Fruit fly (Drosophila melanogaster) whole organism, adult: ENCODE results near the gene CG46335.

Experiments
- CG11617 ChIP-seq: fragments of 200-800 bp; sonication (Bioruptor generic); optimal IDR thresholded peaks from 2 replicates; lab custom pipeline; 2017; ENCODE audit warnings: mild to moderate bottlenecking, missing biosample characterization, missing genetic modification reagents, missing genetic modification characterization
- CG12768 ChIP-seq: fragments of 200-800 bp; sonication (Bioruptor generic); optimal IDR thresholded peaks from 2 replicates; lab custom pipeline; 2017; ENCODE audit warnings: missing biosample characterization, missing genetic modification characterization, mild to moderate bottlenecking, moderate library complexity, missing genetic modification reagents
- CG14711 ChIP-seq: fragments of 200-800 bp; sonication (Bioruptor generic); optimal IDR thresholded peaks from 2 replicates; lab custom pipeline; 2018; ENCODE audit warnings: missing biosample characterization, mild to moderate bottlenecking, missing genetic modification characterization, moderate library complexity
- CG1620 ChIP-seq: fragments of 200-800 bp; sonication (Bioruptor generic); optimal IDR thresholded peaks from 2 replicates; lab custom pipeline; 2016; ENCODE audit warnings: missing biosample characterization, missing genetic modification characterization
- CG33017 ChIP-seq: fragments of 200-800 bp; sonication (Bioruptor generic); optimal IDR thresholded peaks from 2 replicates; lab custom pipeline; 2018; ENCODE audit warnings: missing biosample characterization, mild to moderate bottlenecking, missing genetic modification characterization, moderate library complexity
- CG5204 ChIP-seq: fragments of 200-800 bp; sonication (Bioruptor generic); optimal IDR thresholded peaks from 2 replicates; lab custom pipeline; 2016; ENCODE audit warnings: missing biosample characterization, missing genetic modification characterization
- CG7045 ChIP-seq: fragments of 200-800 bp; sonication (Bioruptor generic); optimal IDR thresholded peaks from 2 replicates; lab custom pipeline; 2017; ENCODE audit warnings: missing biosample characterization, mild to moderate bottlenecking, missing genetic modification characterization
- CG7101 ChIP-seq: fragments of 200-800 bp; sonication (Bioruptor generic); optimal IDR thresholded peaks from 2 replicates; lab custom pipeline; 2018; ENCODE audit warnings: missing biosample characterization, mild to moderate bottlenecking, missing genetic modification characterization, moderate library complexity
- Clk ChIP-seq: fragments of 200-800 bp; sonication (Bioruptor generic); optimal IDR thresholded peaks from 2 replicates; lab custom pipeline; 2017; ENCODE audit warnings: missing biosample characterization, missing genetic modification characterization
- Crg-1 ChIP-seq: fragments of 200-800 bp; sonication (Bioruptor generic); optimal IDR thresholded peaks from 2 replicates; lab custom pipeline; 2016; ENCODE audit warnings: missing biosample characterization, missing genetic modification characterization
- Hr96 ChIP-seq: fragments of 200-800 bp; sonication (Bioruptor generic); optimal IDR thresholded peaks from 2 replicates; lab custom pipeline; 2016; ENCODE audit warnings: missing biosample characterization, missing genetic modification characterization
- Mnt ChIP-seq: fragments of 200-800 bp; sonication (Bioruptor generic); optimal IDR thresholded peaks from 2 replicates; lab custom pipeline; 2016; ENCODE audit warnings: missing biosample characterization, mild to moderate bottlenecking, missing genetic modification characterization
- bab1 ChIP-seq: fragments of 200-800 bp; sonication (Bioruptor generic); optimal IDR thresholded peaks from 3 replicates; lab custom pipeline; 2019; ENCODE audit warnings: missing biosample characterization, mild to moderate bottlenecking, missing genetic modification characterization, moderate library complexity
- cic ChIP-seq: fragments of 200-800 bp; sonication (Bioruptor generic); optimal IDR thresholded peaks from 2 replicates; lab custom pipeline; 2017; ENCODE audit warnings: missing biosample characterization, mild to moderate bottlenecking, missing genetic modification characterization, moderate library complexity
- cnc ChIP-seq, 2 experiments: fragments of >200 bp; optimal IDR thresholded peaks; 2 replicates each; lab custom pipeline; 2017
- kay ChIP-seq: fragments of 200-800 bp; sonication (Bioruptor generic); peaks from one replicate; lab custom pipeline; 2016; ENCODE audit warnings: missing biosample characterization, missing genetic modification characterization, borderline replicate concordance
- ovo ChIP-seq: fragments of 200-800 bp; sonication (Bioruptor generic); optimal IDR thresholded peaks from 2 replicates; lab custom pipeline; 2016; ENCODE audit warnings: missing biosample characterization, missing genetic modification characterization
- pad ChIP-seq: fragments of 200-800 bp; sonication (Bioruptor generic); optimal IDR thresholded peaks from 3 replicates; lab custom pipeline; 2017; ENCODE audit warnings: missing biosample characterization, missing genetic modification characterization, mild to moderate bottlenecking, moderate library complexity, missing genetic modification reagents
- tj ChIP-seq: fragments of 200-800 bp; sonication (Bioruptor generic); optimal IDR thresholded peaks from 3 replicates; lab custom pipeline; 2017; ENCODE audit warnings: missing biosample characterization, mild to moderate bottlenecking, missing genetic modification characterization, moderate library complexity
- toe ChIP-seq: fragments of 200-800 bp; sonication (Bioruptor generic); optimal IDR thresholded peaks from 2 replicates; lab custom pipeline; 2016; ENCODE audit warnings: missing biosample characterization, missing genetic modification characterization

CG46335 gene

DNA sequence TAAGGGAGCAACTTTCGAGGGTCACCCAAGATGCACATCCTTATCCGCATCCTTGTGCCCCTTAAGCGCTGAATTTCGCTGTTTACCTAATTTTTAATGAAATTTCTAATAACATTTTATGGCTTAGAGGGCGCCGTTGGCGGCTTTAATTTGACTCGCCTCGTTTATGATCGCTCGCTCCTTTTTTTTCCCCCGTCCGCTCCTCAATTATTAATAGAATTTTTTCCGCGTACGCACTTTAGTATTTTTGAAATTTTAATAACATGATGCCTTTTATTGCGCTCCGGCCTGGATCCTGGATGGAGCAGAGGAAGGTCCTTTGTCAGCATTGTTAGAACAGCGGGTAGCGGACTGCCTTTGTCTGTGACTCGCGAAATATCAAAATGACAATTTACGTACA, at the start of gene CG46335:
TSS of gene CG46335 (minus strand) at position 101 of the 400 bp plus-strand sequence.
- TF ChIP-seq ovo (GFP tag; lab: Kevin White, UChicago) (no peak), pad (no peak), toe (no peak), CG11617 (GFP tag; lab: Kevin White, UChicago) (no peak), CG7045 (GFP tag; lab: Kevin White, UChicago) (no peak), Clk (no peak), kay (no peak), CG5204 (GFP tag; lab: Kevin White, UChicago) (no peak), cic (no peak), Mnt (GFP tag; lab: Kevin White, UChicago) (no peak), CG12768 (GFP tag; lab: Kevin White, UChicago) (no peak)

DNA sequence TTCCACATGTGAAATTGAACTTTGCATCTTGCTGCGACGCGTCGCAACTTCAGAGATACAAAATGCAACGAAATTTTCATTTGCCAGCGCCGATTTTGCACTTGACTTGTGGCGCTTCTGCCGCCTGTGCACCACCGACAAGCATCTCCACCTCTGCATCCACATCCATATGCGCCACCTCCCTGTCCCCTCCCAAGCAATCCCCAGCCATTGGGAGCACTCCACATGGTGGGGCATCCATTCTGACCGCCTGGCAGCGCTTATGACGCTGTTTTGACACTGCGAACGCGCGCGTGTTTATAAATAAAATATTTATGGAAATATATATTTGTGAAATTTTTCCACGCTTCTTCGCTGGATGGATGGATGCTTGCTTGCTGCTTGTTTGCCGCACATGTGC, 46.8 kb upstream of the CG46335 start:
- TF ChIP-seq bab1 (GFP tag; lab: Kevin White, UChicago) (no peak), Crg-1 (GFP tag; lab: Kevin White, UChicago) (no peak), ovo (GFP tag; lab: Kevin White, UChicago) (no peak), Clk (no peak), CG11617 (GFP tag; lab: Kevin White, UChicago) (no peak), CG33017 (tag; lab: Kevin White, UChicago) (no peak), CG7101 (no peak), pad (no peak), CG1620 (GFP tag; lab: Kevin White, UChicago) (no peak), cic (no peak), CG14711 (tag; lab: Kevin White, UChicago) (no peak)

- TF ChIP-seq CG12768 (GFP tag; lab: Kevin White, UChicago) = no peak
- no peak for TF ChIP-seq CG1620 (GFP tag; lab: Kevin White, UChicago)
- no peak for TF ChIP-seq tj (GFP tag; lab: Kevin White, UChicago)
- no peak for TF ChIP-seq Clk
- TF ChIP-seq Mnt (GFP tag; lab: Kevin White, UChicago) = no peak
- TF ChIP-seq toe = no peak
- TF ChIP-seq CG11617 (GFP tag; lab: Kevin White, UChicago) = no peak
- no peak for TF ChIP-seq cic
- TF ChIP-seq Hr96 (GFP tag; lab: Kevin White, UChicago) = no peak
- TF ChIP-seq kay = no peak
- TF ChIP-seq CG7101 = no peak
- TF ChIP-seq CG33017 (tag; lab: Kevin White, UChicago) = no peak
- no peak for TF ChIP-seq CG7045 (GFP tag; lab: Kevin White, UChicago)
- TF ChIP-seq cnc (optimal IDR thresholded peaks at IDR 0.05; lab: Kevin White, UChicago) = no peak
- TF ChIP-seq CG5204 (GFP tag; lab: Kevin White, UChicago) = no peak
Measured at dm6 chr3R:27413214-27413613, 44.7 kb upstream of the CG46335 start.

DNA sequence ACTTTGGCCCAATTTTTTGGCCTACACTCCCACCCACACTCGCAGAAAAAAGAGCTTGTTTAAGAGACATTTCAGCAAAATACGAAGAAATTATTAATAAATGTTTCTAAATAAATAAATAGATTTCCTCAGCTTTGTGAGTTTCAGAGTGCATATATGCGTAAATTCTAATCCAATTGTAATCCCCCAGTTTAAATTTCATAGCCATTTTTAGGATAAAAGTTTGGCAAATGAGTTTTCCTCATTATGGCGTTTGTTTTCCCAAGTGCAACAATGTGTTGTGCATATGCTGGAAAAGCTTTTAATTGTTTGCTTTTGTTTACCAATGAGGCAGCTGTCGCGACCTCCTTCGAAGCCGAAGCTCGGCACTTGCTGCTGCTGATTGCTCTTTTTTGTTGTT, 40.2 kb upstream of the CG46335 start:
- TF ChIP-seq CG7101 (no peak), tj (GFP tag; lab: Kevin White, UChicago) (no peak), CG33017 (tag; lab: Kevin White, UChicago) (no peak), kay (no peak), Clk (no peak), pad (no peak), toe (no peak), cnc (optimal IDR thresholded peaks at IDR 0.05; lab: Kevin White, UChicago) (no peak), Mnt (GFP tag; lab: Kevin White, UChicago) (no peak), CG1620 (GFP tag; lab: Kevin White, UChicago) (no peak), ovo (GFP tag; lab: Kevin White, UChicago) (no peak)

- TF ChIP-seq tj (GFP tag; lab: Kevin White, UChicago) (no peak), CG5204 (GFP tag; lab: Kevin White, UChicago) (no peak), Clk (no peak), ovo (GFP tag; lab: Kevin White, UChicago) (no peak), Mnt (GFP tag; lab: Kevin White, UChicago) (no peak), CG33017 (tag; lab: Kevin White, UChicago) (no peak), Crg-1 (GFP tag; lab: Kevin White, UChicago) (no peak), Hr96 (GFP tag; lab: Kevin White, UChicago) (no peak), cic (no peak), CG12768 (GFP tag; lab: Kevin White, UChicago) (no peak), cnc (optimal IDR thresholded peaks at IDR 0.05; lab: Kevin White, UChicago) (no peak), toe (no peak), kay (no peak), CG14711 (tag; lab: Kevin White, UChicago) (no peak), CG7101 (no peak)
Measured at dm6 chr3R:27407049-27407448, 38.5 kb upstream of the CG46335 start.

dm6 chr3R:27340322-27340721, 28.2 kb downstream of the CG46335 start, which contains the start of gene CG42534:
TSS of gene CG42534 (plus strand) at chr3R:27340622.
- TF ChIP-seq Mnt (GFP tag; lab: Kevin White, UChicago) = no peak
- no peak for TF ChIP-seq CG5204 (GFP tag; lab: Kevin White, UChicago)
- no peak for TF ChIP-seq Hr96 (GFP tag; lab: Kevin White, UChicago)
- no peak for TF ChIP-seq CG12768 (GFP tag; lab: Kevin White, UChicago)
- no peak for TF ChIP-seq CG1620 (GFP tag; lab: Kevin White, UChicago)
- no peak for TF ChIP-seq CG11617 (GFP tag; lab: Kevin White, UChicago)
- TF ChIP-seq pad = no peak
- no peak for TF ChIP-seq Clk
- no peak for TF ChIP-seq CG7101
- TF ChIP-seq kay = no peak
- no peak for TF ChIP-seq tj (GFP tag; lab: Kevin White, UChicago)
- no peak for TF ChIP-seq cnc (optimal IDR thresholded peaks at IDR 0.05; lab: Kevin White, UChicago)
- TF ChIP-seq cic = no peak
- TF ChIP-seq ovo (GFP tag; lab: Kevin White, UChicago) = no peak
- TF ChIP-seq CG14711 (tag; lab: Kevin White, UChicago) = no peak
- no peak for TF ChIP-seq CG33017 (tag; lab: Kevin White, UChicago)
- no peak for TF ChIP-seq toe
- TF ChIP-seq CG7045 (GFP tag; lab: Kevin White, UChicago) = no peak
- no peak for TF ChIP-seq bab1 (GFP tag; lab: Kevin White, UChicago)
